Fruit fly (Drosophila melanogaster) whole organism, adult: ENCODE measurements around the gene dob.

Source experiments
- CG11617 ChIP-seq: fragments of 200-800 bp; sonication (Bioruptor generic); optimal IDR thresholded peaks from 2 replicates; lab custom pipeline; 2017; ENCODE audit warnings: mild to moderate bottlenecking, missing biosample characterization, missing genetic modification reagents, missing genetic modification characterization
- CG12768 ChIP-seq: fragments of 200-800 bp; sonication (Bioruptor generic); optimal IDR thresholded peaks from 2 replicates; lab custom pipeline; 2017; ENCODE audit warnings: missing biosample characterization, missing genetic modification characterization, mild to moderate bottlenecking, moderate library complexity, missing genetic modification reagents
- CG14711 ChIP-seq: fragments of 200-800 bp; sonication (Bioruptor generic); optimal IDR thresholded peaks from 2 replicates; lab custom pipeline; 2018; ENCODE audit warnings: missing biosample characterization, mild to moderate bottlenecking, missing genetic modification characterization, moderate library complexity
- CG1620 ChIP-seq: fragments of 200-800 bp; sonication (Bioruptor generic); optimal IDR thresholded peaks from 2 replicates; lab custom pipeline; 2016; ENCODE audit warnings: missing biosample characterization, missing genetic modification characterization
- CG33017 ChIP-seq: fragments of 200-800 bp; sonication (Bioruptor generic); optimal IDR thresholded peaks from 2 replicates; lab custom pipeline; 2018; ENCODE audit warnings: missing biosample characterization, mild to moderate bottlenecking, missing genetic modification characterization, moderate library complexity
- CG5204 ChIP-seq: fragments of 200-800 bp; sonication (Bioruptor generic); optimal IDR thresholded peaks from 2 replicates; lab custom pipeline; 2016; ENCODE audit warnings: missing biosample characterization, missing genetic modification characterization
- CG7045 ChIP-seq: fragments of 200-800 bp; sonication (Bioruptor generic); optimal IDR thresholded peaks from 2 replicates; lab custom pipeline; 2017; ENCODE audit warnings: missing biosample characterization, mild to moderate bottlenecking, missing genetic modification characterization
- CG7101 ChIP-seq: fragments of 200-800 bp; sonication (Bioruptor generic); optimal IDR thresholded peaks from 2 replicates; lab custom pipeline; 2018; ENCODE audit warnings: missing biosample characterization, mild to moderate bottlenecking, missing genetic modification characterization, moderate library complexity
- Clk ChIP-seq: fragments of 200-800 bp; sonication (Bioruptor generic); optimal IDR thresholded peaks from 2 replicates; lab custom pipeline; 2017; ENCODE audit warnings: missing biosample characterization, missing genetic modification characterization
- Crg-1 ChIP-seq: fragments of 200-800 bp; sonication (Bioruptor generic); optimal IDR thresholded peaks from 2 replicates; lab custom pipeline; 2016; ENCODE audit warnings: missing biosample characterization, missing genetic modification characterization
- Hr96 ChIP-seq: fragments of 200-800 bp; sonication (Bioruptor generic); optimal IDR thresholded peaks from 2 replicates; lab custom pipeline; 2016; ENCODE audit warnings: missing biosample characterization, missing genetic modification characterization
- Mnt ChIP-seq: fragments of 200-800 bp; sonication (Bioruptor generic); optimal IDR thresholded peaks from 2 replicates; lab custom pipeline; 2016; ENCODE audit warnings: missing biosample characterization, mild to moderate bottlenecking, missing genetic modification characterization
- bab1 ChIP-seq: fragments of 200-800 bp; sonication (Bioruptor generic); optimal IDR thresholded peaks from 3 replicates; lab custom pipeline; 2019; ENCODE audit warnings: missing biosample characterization, mild to moderate bottlenecking, missing genetic modification characterization, moderate library complexity
- cic ChIP-seq: fragments of 200-800 bp; sonication (Bioruptor generic); optimal IDR thresholded peaks from 2 replicates; lab custom pipeline; 2017; ENCODE audit warnings: missing biosample characterization, mild to moderate bottlenecking, missing genetic modification characterization, moderate library complexity
- cnc ChIP-seq, 2 experiments: fragments of >200 bp; optimal IDR thresholded peaks; 2 replicates each; lab custom pipeline; 2017
- kay ChIP-seq: fragments of 200-800 bp; sonication (Bioruptor generic); peaks from one replicate; lab custom pipeline; 2016; ENCODE audit warnings: missing biosample characterization, missing genetic modification characterization, borderline replicate concordance
- ovo ChIP-seq: fragments of 200-800 bp; sonication (Bioruptor generic); optimal IDR thresholded peaks from 2 replicates; lab custom pipeline; 2016; ENCODE audit warnings: missing biosample characterization, missing genetic modification characterization
- pad ChIP-seq: fragments of 200-800 bp; sonication (Bioruptor generic); optimal IDR thresholded peaks from 3 replicates; lab custom pipeline; 2017; ENCODE audit warnings: missing biosample characterization, missing genetic modification characterization, mild to moderate bottlenecking, moderate library complexity, missing genetic modification reagents
- tj ChIP-seq: fragments of 200-800 bp; sonication (Bioruptor generic); optimal IDR thresholded peaks from 3 replicates; lab custom pipeline; 2017; ENCODE audit warnings: missing biosample characterization, mild to moderate bottlenecking, missing genetic modification characterization, moderate library complexity
- toe ChIP-seq: fragments of 200-800 bp; sonication (Bioruptor generic); optimal IDR thresholded peaks from 2 replicates; lab custom pipeline; 2016; ENCODE audit warnings: missing biosample characterization, missing genetic modification characterization

The dob gene

DNA sequence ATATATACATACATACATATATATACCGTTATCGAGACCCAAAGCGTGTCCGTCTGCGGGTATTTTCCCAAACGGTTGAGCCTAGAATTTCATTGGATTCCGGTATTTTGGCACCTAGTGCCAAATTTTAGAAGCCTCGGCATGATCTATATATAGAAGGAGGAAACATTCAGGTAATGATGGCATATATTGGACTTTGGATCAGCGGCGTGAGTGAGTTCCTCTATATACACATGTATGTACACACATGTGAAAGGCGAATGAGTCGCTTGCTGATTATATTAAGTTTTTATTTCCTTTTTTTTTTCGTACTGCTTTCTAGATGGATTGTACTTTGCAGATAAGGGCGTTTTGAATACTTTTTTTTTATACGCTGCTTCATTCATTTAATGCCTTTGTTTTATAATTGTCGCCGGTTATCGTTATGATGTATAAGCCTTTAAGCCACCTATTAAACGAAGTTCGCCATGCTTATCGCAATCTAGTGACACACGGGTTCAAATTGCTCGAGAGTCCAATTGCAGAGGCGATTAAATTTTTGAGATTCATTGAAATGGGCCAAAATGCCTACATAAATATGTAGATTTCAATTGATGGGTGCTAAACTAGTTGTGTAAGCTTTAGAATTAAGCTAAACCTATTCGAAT lies 12.5 kb downstream of the dob start:
- no peak for TF ChIP-seq tj (GFP tag; lab: Kevin White, UChicago)
- TF ChIP-seq ovo (GFP tag; lab: Kevin White, UChicago), result no peak
- peak; percentile 61 for TF ChIP-seq CG12768 (GFP tag; lab: Kevin White, UChicago)
- peak; percentile 95 for TF ChIP-seq kay
- no peak for TF ChIP-seq Hr96 (GFP tag; lab: Kevin White, UChicago)
- no peak for TF ChIP-seq CG7101 (tag; lab: Kevin White, UChicago)
- peak; percentile 84 for TF ChIP-seq cic
- no peak for TF ChIP-seq bab1 (GFP tag; lab: Kevin White, UChicago)
- no peak for TF ChIP-seq CG1620 (GFP tag; lab: Kevin White, UChicago)
- no peak for TF ChIP-seq CG33017 (tag; lab: Kevin White, UChicago)
- TF ChIP-seq CG7045 (GFP tag; lab: Kevin White, UChicago), result no peak
- TF ChIP-seq cnc (optimal IDR thresholded peaks at IDR 0.05; lab: Kevin White, UChicago), result no peak
- TF ChIP-seq toe, result peak; percentile 14
- TF ChIP-seq CG5204 (GFP tag; lab: Kevin White, UChicago), result no peak
- no peak for TF ChIP-seq Clk (GFP tag; lab: Kevin White, UChicago)
- TF ChIP-seq CG11617 (GFP tag; lab: Kevin White, UChicago), result no peak
- TF ChIP-seq Mnt (GFP tag; lab: Kevin White, UChicago), result no peak
- no peak for TF ChIP-seq CG14711 (tag; lab: Kevin White, UChicago)
- no peak for TF ChIP-seq Crg-1 (GFP tag; lab: Kevin White, UChicago)
- no peak for TF ChIP-seq pad

DNA sequence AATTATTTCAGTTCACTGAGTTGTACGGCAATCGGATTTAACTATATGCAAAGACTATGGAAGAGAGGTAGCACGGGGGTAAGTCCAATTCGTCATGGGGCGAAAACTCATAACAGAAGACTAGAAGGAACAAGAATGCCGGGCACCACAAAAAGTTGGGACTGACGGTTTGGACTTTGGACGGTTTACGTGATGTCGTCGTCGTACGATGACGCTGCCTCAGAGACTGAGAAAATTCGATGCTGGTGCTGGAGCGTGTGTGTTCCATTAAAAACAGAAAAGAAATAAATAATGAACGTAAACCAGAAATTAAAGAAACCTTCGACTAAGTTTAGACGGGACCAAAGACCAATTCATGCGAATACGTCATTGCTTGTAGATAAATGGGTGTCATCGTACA lies 13.1 kb downstream of the dob start:
- TF ChIP-seq CG12768 (GFP tag; lab: Kevin White, UChicago), result peak; percentile 60
- no peak for TF ChIP-seq CG14711 (tag; lab: Kevin White, UChicago)
- TF ChIP-seq kay, result no peak
- TF ChIP-seq Hr96 (GFP tag; lab: Kevin White, UChicago), result peak; percentile 21

DNA sequence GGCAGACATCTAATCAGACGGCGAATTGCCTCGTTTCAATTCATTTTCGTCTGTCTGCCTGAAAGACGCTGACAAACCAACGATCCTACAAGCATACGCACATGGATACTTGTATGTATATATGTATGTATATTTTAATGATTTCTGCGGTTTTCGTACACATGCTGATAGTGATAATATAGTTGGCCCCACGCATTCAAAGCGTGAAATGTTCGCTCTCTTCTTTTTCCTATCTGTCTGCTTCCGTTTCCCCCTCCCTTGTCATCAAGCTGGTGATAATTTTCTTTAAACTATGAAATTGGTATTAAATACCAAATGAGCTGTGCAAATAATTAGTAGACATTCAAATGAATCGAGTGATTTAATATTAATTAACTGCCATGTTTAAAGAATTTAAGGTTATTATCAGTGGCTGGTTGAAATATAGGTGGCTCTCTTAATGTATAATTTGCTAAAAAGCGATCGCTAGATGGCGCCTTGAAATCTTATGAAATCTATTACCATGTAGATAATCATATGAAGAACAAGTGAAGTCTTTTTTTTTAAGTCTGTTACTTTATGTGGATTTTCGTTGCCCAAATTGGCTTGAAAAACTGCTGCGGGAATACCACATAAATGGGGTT lies 14.1 kb downstream of the dob start, which contains the start of gene CG33177:
Gene CG33177 (plus strand): TSS at position 588 of the 623 bp plus-strand sequence.
- TF ChIP-seq bab1 (GFP tag; lab: Kevin White, UChicago) (peak; percentile 62), cic (no peak), tj (GFP tag; lab: Kevin White, UChicago) (peak; percentile 15), CG7101 (tag; lab: Kevin White, UChicago) (peak; percentile 17), cnc (optimal IDR thresholded peaks at IDR 0.05; lab: Kevin White, UChicago) (no peak), pad (peak; percentile 39), CG1620 (GFP tag; lab: Kevin White, UChicago) (peak; percentile 33), toe (peak; percentile 17), Mnt (GFP tag; lab: Kevin White, UChicago) (peak; percentile 28)

DNA sequence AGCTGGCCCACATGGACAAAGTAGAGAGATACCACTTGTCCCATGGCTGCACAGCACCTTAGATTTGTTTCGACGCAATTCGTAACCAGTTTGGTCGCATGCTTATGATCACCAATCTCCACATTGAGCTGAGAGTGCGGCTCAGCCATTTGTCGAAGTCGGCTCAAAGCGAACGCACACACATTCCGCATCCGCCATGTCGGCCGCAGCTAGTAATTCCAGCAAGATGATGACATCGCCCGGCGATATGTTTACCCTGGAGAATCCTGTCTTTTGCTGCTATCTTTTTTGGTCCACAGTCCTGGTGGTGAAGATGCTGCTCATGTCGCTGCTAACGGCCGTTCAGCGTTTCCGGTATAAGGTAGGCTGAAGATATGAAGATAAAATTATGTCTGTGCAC lies 15.9 kb downstream of the dob start, which contains the start of gene CG33178:
Gene CG33178 (plus strand): TSS at position 147 of the 400 bp plus-strand sequence.
- TF ChIP-seq Mnt (GFP tag; lab: Kevin White, UChicago) (no peak), tj (GFP tag; lab: Kevin White, UChicago) (no peak), CG12768 (GFP tag; lab: Kevin White, UChicago) (no peak), CG14711 (tag; lab: Kevin White, UChicago) (no peak), Hr96 (GFP tag; lab: Kevin White, UChicago) (no peak), pad (no peak), Clk (GFP tag; lab: Kevin White, UChicago) (no peak), CG7101 (tag; lab: Kevin White, UChicago) (no peak), bab1 (GFP tag; lab: Kevin White, UChicago) (no peak), CG7045 (GFP tag; lab: Kevin White, UChicago) (no peak), CG33017 (tag; lab: Kevin White, UChicago) (no peak), cnc (optimal IDR thresholded peaks at IDR 0.05; lab: Kevin White, UChicago) (no peak), kay (no peak), CG11617 (GFP tag; lab: Kevin White, UChicago) (no peak), Crg-1 (GFP tag; lab: Kevin White, UChicago) (no peak), ovo (GFP tag; lab: Kevin White, UChicago) (no peak), cic (no peak), toe (no peak), CG5204 (GFP tag; lab: Kevin White, UChicago) (no peak), CG1620 (GFP tag; lab: Kevin White, UChicago) (no peak)

DNA sequence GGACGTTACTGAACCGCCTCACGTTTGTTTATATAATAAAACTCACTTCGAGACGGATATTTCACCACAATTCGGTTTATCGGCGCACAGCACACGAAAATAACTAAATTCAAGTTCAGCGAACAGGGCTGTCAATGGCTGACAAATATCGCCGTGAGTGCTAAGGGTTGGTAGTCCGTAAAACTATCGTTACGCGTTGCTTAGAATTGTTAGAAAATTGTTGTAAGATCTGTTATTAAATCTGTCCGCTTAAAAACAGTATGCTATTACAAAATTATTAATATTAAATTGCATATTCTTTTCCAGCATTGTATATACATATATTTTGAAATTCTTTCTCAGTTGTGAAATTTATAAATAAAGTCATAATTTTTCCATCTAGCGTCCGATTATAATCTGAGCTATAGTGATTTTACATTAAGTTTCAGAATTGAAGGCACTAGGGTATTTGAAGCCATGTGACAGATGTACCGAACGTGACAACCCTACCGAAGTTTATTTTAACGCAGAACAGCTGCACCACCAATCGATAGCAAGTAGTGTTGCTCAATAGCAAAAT lies 17.9 kb downstream of the dob start, which contains the start of gene Cox17:
Gene Cox17 (minus strand): TSS at position 120 of the 559 bp plus-strand sequence.
- peak; percentile 93 for TF ChIP-seq kay
- TF ChIP-seq CG12768 (GFP tag; lab: Kevin White, UChicago), result peak; percentile 67
- TF ChIP-seq CG5204 (GFP tag; lab: Kevin White, UChicago), result peak; percentile 79
- peak; percentile 75 for TF ChIP-seq toe
- peak; percentile 84 for TF ChIP-seq CG7101 (tag; lab: Kevin White, UChicago)
- TF ChIP-seq Clk (GFP tag; lab: Kevin White, UChicago), result peak; percentile 43
- TF ChIP-seq tj (GFP tag; lab: Kevin White, UChicago), result peak; percentile 68
- peak; percentile 85 for TF ChIP-seq bab1 (GFP tag; lab: Kevin White, UChicago)
- peak; percentile 27 for TF ChIP-seq CG33017 (tag; lab: Kevin White, UChicago)
- peak; percentile 85 for TF ChIP-seq ovo (GFP tag; lab: Kevin White, UChicago)
- peak; percentile 50 for TF ChIP-seq CG7045 (GFP tag; lab: Kevin White, UChicago)
- TF ChIP-seq cnc (optimal IDR thresholded peaks at IDR 0.05; lab: Kevin White, UChicago), result no peak
- peak; percentile 80 for TF ChIP-seq pad
- TF ChIP-seq CG11617 (GFP tag; lab: Kevin White, UChicago), result peak; percentile 92
- TF ChIP-seq Mnt (GFP tag; lab: Kevin White, UChicago), result peak; percentile 94
- peak; percentile 80 for TF ChIP-seq CG1620 (GFP tag; lab: Kevin White, UChicago)
- peak; percentile 84 for TF ChIP-seq Hr96 (GFP tag; lab: Kevin White, UChicago)
- TF ChIP-seq cic, result no peak
- peak; percentile 97 for TF ChIP-seq CG14711 (tag; lab: Kevin White, UChicago)
- peak; percentile 81 for TF ChIP-seq Crg-1 (GFP tag; lab: Kevin White, UChicago)
